Fruit fly (Drosophila melanogaster): ENCODE measurements around the gene Ugt37E1.
A peak's percentile ranks its signal among the peaks of the same experiment; 100 is the strongest.

Ugt37E1 gene

dm6 chr2L:16796104-16796645, at the start of gene Ugt37E1:
TSS of gene Ugt37E1 (plus strand) at chr2L:16796595.
- TF ChIP-seq CG6276 (GFP tag; optimal IDR thresholded peaks at IDR 0.05) = no peak
- no peak for TF ChIP-seq Hr4 (GFP tag; optimal IDR thresholded peaks at IDR 0.05)
- no peak for TF ChIP-seq Sox14 (GFP tag; optimal IDR thresholded peaks at IDR 0.05)
- TF ChIP-seq CG11762 (GFP tag; optimal IDR thresholded peaks at IDR 0.05; ENCODE audit: insufficient read depth) = no peak
- no peak for TF ChIP-seq dsx (GFP tag; optimal IDR thresholded peaks at IDR 0.05; ENCODE audit: poor library complexity, severe bottlenecking)
- no peak for TF ChIP-seq CG11902 (GFP tag; optimal IDR thresholded peaks at IDR 0.05)
- no peak for TF ChIP-seq CG16779 (tag; optimal IDR thresholded peaks at IDR 0.05)

DNA sequence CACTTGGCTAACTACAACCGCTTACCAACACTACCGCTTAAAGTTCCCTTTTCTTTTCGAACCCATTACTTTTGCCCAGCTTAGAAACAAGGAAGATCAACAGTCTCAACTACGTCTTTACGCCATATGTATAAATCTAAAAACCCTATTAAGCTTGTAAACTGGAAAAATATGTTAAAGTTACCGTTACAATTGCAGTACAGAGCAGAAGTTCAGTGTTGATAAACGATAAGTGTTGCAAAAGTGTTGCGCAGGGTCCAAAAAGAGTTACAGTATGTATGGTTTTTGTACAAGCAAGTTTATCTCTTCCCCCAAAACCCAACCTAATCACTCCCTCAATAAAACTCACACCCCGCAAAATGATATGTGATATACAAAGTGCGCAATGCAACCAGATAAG, 49.2 kb upstream of the Ugt37E1 start:
- TF ChIP-seq lz (GFP tag; optimal IDR thresholded peaks at IDR 0.05) = no peak
- no peak for TF ChIP-seq OdsH (GFP tag; optimal IDR thresholded peaks at IDR 0.05)
- TF ChIP-seq esn (GFP tag; optimal IDR thresholded peaks at IDR 0.05) = no peak
- no peak for TF ChIP-seq CG1621 (tag; optimal IDR thresholded peaks at IDR 0.05)
- no peak for TF ChIP-seq CG3032 (tag; optimal IDR thresholded peaks at IDR 0.05)
- TF ChIP-seq CG6163 (GFP tag; IDR thresholded peaks at IDR 0.05) = no peak

DNA sequence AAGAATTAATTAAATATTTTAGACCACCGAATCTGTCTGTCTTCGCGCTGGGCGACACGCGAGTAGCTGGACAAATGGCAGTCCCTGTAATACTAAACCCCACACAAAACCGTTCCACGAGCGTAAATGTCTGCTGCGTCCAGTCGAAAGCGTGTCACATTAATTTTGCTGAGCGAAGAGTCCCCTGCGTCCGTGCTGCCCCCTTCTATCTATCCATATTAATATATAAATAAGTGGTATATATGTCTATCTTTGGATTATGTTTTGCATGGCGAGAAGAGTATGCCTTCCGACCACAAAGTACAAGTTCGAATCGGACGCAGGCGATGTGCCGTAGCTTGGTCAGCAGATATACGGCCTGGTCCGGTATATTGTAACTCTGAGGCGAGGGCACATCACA, 44.1 kb upstream of the Ugt37E1 start:
- TF ChIP-seq Gug (GFP tag; IDR thresholded peaks at IDR 0.05) = no peak
- TF ChIP-seq CG6854 (GFP tag; optimal IDR thresholded peaks at IDR 0.05) = no peak
- TF ChIP-seq CG31627 (GFP tag; optimal IDR thresholded peaks at IDR 0.05) = no peak
- TF ChIP-seq CG8319 (GFP tag; optimal IDR thresholded peaks at IDR 0.05) = no peak

- TF ChIP-seq CG15336 (GFP tag; IDR thresholded peaks at IDR 0.05) (peak; percentile 28; the same call in 1 of the 2 replicates), Hr39 (GFP tag; optimal IDR thresholded peaks at IDR 0.05) (no peak)
Measured at dm6 chr2L:16754074-16754473, 42.3 kb upstream of the Ugt37E1 start, which contains the start of gene yellow-b. TSS of gene yellow-b (plus strand) at chr2L:16754336.

DNA sequence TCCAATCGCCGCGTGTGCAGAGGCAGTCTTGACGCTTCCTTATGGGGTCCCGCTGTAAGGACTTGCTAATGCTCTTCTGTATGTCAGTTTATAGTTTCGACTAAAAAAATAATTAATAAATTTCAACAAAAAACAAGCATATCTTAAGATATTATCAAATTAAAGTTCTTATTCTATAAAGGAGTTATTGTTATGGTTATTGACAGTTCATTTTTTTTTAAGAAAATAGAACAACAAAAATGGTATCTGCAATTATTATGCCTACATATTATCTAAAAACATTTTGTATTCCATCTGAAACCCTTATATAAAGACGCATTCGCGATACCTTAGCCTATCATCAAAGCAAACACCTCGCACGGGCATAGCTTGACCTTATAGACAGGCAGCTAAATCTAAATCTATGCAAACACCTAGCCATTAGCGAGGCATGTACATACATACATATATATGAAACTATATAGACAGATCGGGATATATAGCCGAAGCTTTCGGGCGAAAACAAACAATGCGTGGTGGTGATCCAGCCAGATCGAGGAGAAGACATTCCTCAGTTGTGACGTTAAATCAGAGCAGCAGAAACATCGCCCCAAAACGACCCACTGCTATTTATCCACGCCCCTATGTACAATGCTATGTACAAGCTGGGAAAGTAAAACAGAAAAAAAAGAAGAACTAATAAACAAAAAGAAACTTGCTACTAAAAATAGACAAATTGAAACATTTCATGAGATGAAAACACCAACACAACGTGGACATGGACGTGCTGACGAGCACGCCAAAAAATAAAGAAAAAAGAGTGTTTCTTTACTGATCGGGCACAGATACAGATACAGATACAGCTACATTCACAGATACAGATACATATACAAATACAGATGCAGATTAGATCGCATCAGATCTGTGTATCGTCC, 35.6 kb upstream of the Ugt37E1 start, which contains the start of gene ppk17:
Gene ppk17 (minus strand): TSS at position 51 of the 914 bp plus-strand sequence.
- TF ChIP-seq fkh (GFP tag; optimal IDR thresholded peaks at IDR 0.05) = no peak
- TF ChIP-seq Eip75B (GFP tag; optimal IDR thresholded peaks at IDR 0.05) = no peak
- no peak for TF ChIP-seq Hr38 (GFP tag; optimal IDR thresholded peaks at IDR 0.05)
- no peak for TF ChIP-seq CG1621 (tag; optimal IDR thresholded peaks at IDR 0.05)
- TF ChIP-seq net (GFP tag; optimal IDR thresholded peaks at IDR 0.05) = no peak
- TF ChIP-seq Eip93F (GFP tag; optimal IDR thresholded peaks at IDR 0.05) = no peak
- TF ChIP-seq CG10631 (GFP tag; optimal IDR thresholded peaks at IDR 0.05) = no peak
- TF ChIP-seq CG7368 (GFP tag; optimal IDR thresholded peaks at IDR 0.05) = no peak
- TF ChIP-seq Ets96B (tag; optimal IDR thresholded peaks at IDR 0.05) = no peak
- TF ChIP-seq Hr39 (GFP tag; optimal IDR thresholded peaks at IDR 0.05) = no peak
- no peak for TF ChIP-seq lz (GFP tag; optimal IDR thresholded peaks at IDR 0.05)
- no peak for TF ChIP-seq CG11902 (GFP tag; optimal IDR thresholded peaks at IDR 0.05)
- no peak for TF ChIP-seq Sox15 (GFP tag; optimal IDR thresholded peaks at IDR 0.05)
- no peak for TF ChIP-seq CG10669 (GFP tag; optimal IDR thresholded peaks at IDR 0.05)
- TF ChIP-seq salr (GFP tag; optimal IDR thresholded peaks at IDR 0.05) = no peak
- TF ChIP-seq CG6276 (GFP tag; optimal IDR thresholded peaks at IDR 0.05) = peak; percentile 56
- 0 out of 2 replicates have a peak, but pooled peaks have one; percentile 19 for TF ChIP-seq Gug (GFP tag; IDR thresholded peaks at IDR 0.05)
- TF ChIP-seq OdsH (GFP tag; optimal IDR thresholded peaks at IDR 0.05) = no peak
- TF ChIP-seq eg (GFP tag; IDR thresholded peaks at IDR 0.05) = peak; percentile 75; the same call in 2 of the 3 replicates
- TF ChIP-seq CG6854 (GFP tag; optimal IDR thresholded peaks at IDR 0.05) = no peak
- peak; percentile 48; the same call in 1 of the 3 replicates for TF ChIP-seq CG6163 (GFP tag; IDR thresholded peaks at IDR 0.05)
- peak; percentile 58 for TF ChIP-seq CG15336 (GFP tag; IDR thresholded peaks at IDR 0.05)
- TF ChIP-seq cyc (GFP tag; optimal IDR thresholded peaks at IDR 0.05) = no peak
- peak; percentile 55 for TF ChIP-seq CG8119 (GFP tag; IDR thresholded peaks at IDR 0.05)
- no peak for TF ChIP-seq topi (GFP tag; optimal IDR thresholded peaks at IDR 0.05)
- TF ChIP-seq CG6808 (GFP tag; optimal IDR thresholded peaks at IDR 0.05) = no peak
- TF ChIP-seq CG8632 (GFP tag; optimal IDR thresholded peaks at IDR 0.05) = no peak

Measured in whole organism, prepupa.